Fruit fly (Drosophila melanogaster): ENCODE results near the gene CG42586.

The CG42586 gene

DNA sequence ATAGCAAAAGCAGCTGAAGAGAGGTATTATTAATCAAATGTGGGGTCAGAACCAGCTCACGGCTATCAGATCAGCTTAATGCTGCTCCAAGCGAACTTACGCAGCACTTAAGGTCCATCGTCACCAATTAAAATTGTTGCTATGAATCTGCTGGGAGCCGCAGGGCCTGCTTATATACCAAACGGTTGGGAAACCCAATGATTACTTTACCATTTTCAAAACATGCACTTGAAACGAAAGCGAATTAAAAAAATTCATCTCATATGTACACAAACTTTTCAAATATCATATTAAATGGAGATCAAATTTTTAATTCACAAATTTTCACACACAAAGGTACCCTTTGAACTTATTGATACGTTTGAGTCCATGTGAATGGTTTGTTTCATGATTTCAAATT lies 3.4 kb upstream of the CG42586 start, which contains the start of gene CG42587:
Gene CG42587 (minus strand): TSS at position 143 of the 400 bp plus-strand sequence.
- TF ChIP-seq Meics (GFP tag; optimal IDR thresholded peaks at IDR 0.05): peak; percentile 6
- no peak for TF ChIP-seq nom (GFP tag; optimal IDR thresholded peaks at IDR 0.05)
- peak; percentile 22; the same call in 1 of the 2 replicates for TF ChIP-seq Rfx (GFP tag; IDR thresholded peaks at IDR 0.05)
- peak; percentile 13 for TF ChIP-seq Sox102F (GFP tag; optimal IDR thresholded peaks at IDR 0.05)
- no peak for TF ChIP-seq dmrt11E (tag; optimal IDR thresholded peaks at IDR 0.05)
- no peak for TF ChIP-seq CG1024 (GFP tag; IDR thresholded peaks at IDR 0.05)
- peak; percentile 63 for TF ChIP-seq CG34376 (GFP tag; optimal IDR thresholded peaks at IDR 0.05)
- TF ChIP-seq gem (tag; optimal IDR thresholded peaks at IDR 0.05): peak; percentile 23
- peak; percentile 4 for TF ChIP-seq Oli (tag; optimal IDR thresholded peaks at IDR 0.05)
- TF ChIP-seq CG2120 (GFP tag; optimal IDR thresholded peaks at IDR 0.05): peak; percentile 29
- no peak for TF ChIP-seq hb (GFP tag; IDR thresholded peaks at IDR 0.05; ENCODE audit: partially characterized antibody)
- no peak for TF ChIP-seq h (optimal IDR thresholded peaks at IDR 0.05)
- no peak for TF ChIP-seq CG9215 (GFP tag; IDR thresholded peaks at IDR 0.05)
- TF ChIP-seq Hr51 (GFP tag; optimal IDR thresholded peaks at IDR 0.05): peak in 1 of 2 experiments; percentile 21
- peak; percentile 5 for TF ChIP-seq CG12769 (tag; optimal IDR thresholded peaks at IDR 0.05)
- no peak for TF ChIP-seq cato (GFP tag; optimal IDR thresholded peaks at IDR 0.05; ENCODE audit: borderline replicate concordance)
- 0 out of 2 replicates have a peak, but pooled peaks have one; percentile 36 for TF ChIP-seq CG14441 (GFP tag; IDR thresholded peaks at IDR 0.05)
- TF ChIP-seq lab (GFP tag; optimal IDR thresholded peaks at IDR 0.05): peak; percentile 6
- peak; percentile 31; the same call in 2 of the 3 replicates for TF ChIP-seq tgo (GFP tag; IDR thresholded peaks at IDR 0.05)
- TF ChIP-seq Ptx1 (GFP tag; IDR thresholded peaks at IDR 0.05): 0 out of 2 replicates have a peak, but pooled peaks have one; percentile 16
- TF ChIP-seq dmrt99B (tag; optimal IDR thresholded peaks at IDR 0.05): peak; percentile 11
- TF ChIP-seq sug (tag; optimal IDR thresholded peaks at IDR 0.05): peak; percentile 50

DNA sequence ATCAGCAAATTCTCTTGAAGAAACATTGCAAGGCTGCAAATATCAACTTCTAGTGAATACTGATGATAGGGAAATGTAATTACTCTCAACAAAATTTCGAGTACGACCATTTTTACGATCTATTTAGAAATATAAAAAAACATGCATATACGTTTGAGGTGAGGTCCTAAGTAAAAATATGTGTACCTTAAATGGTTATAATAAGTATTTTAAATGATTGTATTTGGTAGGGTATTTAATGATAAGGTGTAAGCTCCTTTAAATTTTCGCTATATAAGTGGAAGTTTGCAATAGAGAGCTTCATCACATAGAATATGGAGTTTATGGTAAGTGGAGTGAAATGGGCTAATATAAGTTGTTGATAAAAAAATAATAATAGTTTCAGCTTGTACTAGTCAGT lies 2.5 kb upstream of the CG42586 start, which contains the start of gene CG42681:
Gene CG42681 (plus strand): TSS at position 301 of the 400 bp plus-strand sequence.
- TF ChIP-seq jing (GFP tag; optimal IDR thresholded peaks at IDR 0.05): no peak
- TF ChIP-seq Hey (tag; optimal IDR thresholded peaks at IDR 0.05): no peak
- TF ChIP-seq H15 (GFP tag; IDR thresholded peaks at IDR 0.05): no peak
- TF ChIP-seq CG9817 (tag; optimal IDR thresholded peaks at IDR 0.05): no peak
- TF ChIP-seq B-H2 (GFP tag; optimal IDR thresholded peaks at IDR 0.05): no peak
- no peak for TF ChIP-seq CG8944 (GFP tag; optimal IDR thresholded peaks at IDR 0.05)

DNA sequence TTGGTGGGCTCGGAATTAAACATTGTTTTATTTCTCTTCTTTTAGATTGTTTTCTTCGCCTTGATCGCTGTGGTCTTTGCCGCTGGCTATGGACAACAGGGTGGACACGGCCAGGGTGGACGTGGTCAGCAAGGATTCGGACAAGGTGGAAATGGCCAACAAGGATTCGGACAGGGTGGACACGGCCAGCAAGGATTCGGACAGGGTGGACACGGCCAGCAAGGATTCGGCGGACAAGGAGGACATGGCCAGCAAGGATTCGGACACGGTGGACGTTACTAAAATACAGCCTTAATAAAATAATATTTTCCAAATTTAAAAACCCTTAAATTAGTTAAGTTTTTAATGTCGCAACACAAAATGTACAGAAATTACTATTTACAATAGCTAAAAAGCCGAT lies 1.7 kb upstream of the CG42586 start:
- no peak for TF ChIP-seq bsh (GFP tag; optimal IDR thresholded peaks at IDR 0.05)
- TF ChIP-seq Ets65A (GFP tag): peak; percentile 8
- TF ChIP-seq CG43689 (GFP tag; IDR thresholded peaks at IDR 0.05): no peak
- peak; percentile 63 for TF ChIP-seq CG6254 (GFP tag; optimal IDR thresholded peaks at IDR 0.05)
- TF ChIP-seq D19B (GFP tag; optimal IDR thresholded peaks at IDR 0.05): no peak
- TF ChIP-seq CG7372 (GFP tag; IDR thresholded peaks at IDR 0.05): no peak
- TF ChIP-seq CG8290 (GFP tag; optimal IDR thresholded peaks at IDR 0.05): no peak
- no peak for TF ChIP-seq CG8290 (tag; optimal IDR thresholded peaks at IDR 0.05)
- TF ChIP-seq cad (GFP tag; optimal IDR thresholded peaks at IDR 0.05): peak; percentile 20
- no peak for TF ChIP-seq HHEX (GFP tag; optimal IDR thresholded peaks at IDR 0.05)
- TF ChIP-seq lilli (GFP tag; optimal IDR thresholded peaks at IDR 0.05): peak; percentile 32
- TF ChIP-seq CG4328 (GFP tag; optimal IDR thresholded peaks at IDR 0.05): no peak
- TF ChIP-seq kay (GFP tag; optimal IDR thresholded peaks at IDR 0.05): no peak
- no peak for TF ChIP-seq cg (GFP tag; optimal IDR thresholded peaks at IDR 0.05)

All from whole organism, embryonic.